Fruit fly (Drosophila melanogaster): ENCODE data around the gene CG17991.

CG17991 gene

dm6 chr3R:27288202-27289135, 47.4 kb downstream of the CG17991 start, which contains the start of the genes bigmax and Hmu (continued):
- TF ChIP-seq scrt (GFP tag; optimal IDR thresholded peaks at IDR 0.05), result peak; percentile 72
- no peak for TF ChIP-seq CG6254 (GFP tag; optimal IDR thresholded peaks at IDR 0.05)
- peak; percentile 31 for TF ChIP-seq CG11398 (GFP tag; optimal IDR thresholded peaks at IDR 0.05)
- peak; percentile 73 for TF ChIP-seq ewg (GFP tag; optimal IDR thresholded peaks at IDR 0.05)
- peak; percentile 74 for TF ChIP-seq CG8388 (GFP tag; optimal IDR thresholded peaks at IDR 0.05)
- peak; percentile 83 for TF ChIP-seq luna (GFP tag; optimal IDR thresholded peaks at IDR 0.05)
- peak; percentile 75 for TF ChIP-seq H15 (GFP tag; IDR thresholded peaks at IDR 0.05)
- TF ChIP-seq eve (GFP tag; optimal IDR thresholded peaks at IDR 0.05), result no peak
- TF ChIP-seq p53 (GFP tag; optimal IDR thresholded peaks at IDR 0.05), result peak; percentile 60
- TF ChIP-seq CG13775 (GFP tag; optimal IDR thresholded peaks at IDR 0.05), result peak; percentile 86
- peak; percentile 86 for TF ChIP-seq CG11456 (GFP tag; IDR thresholded peaks at IDR 0.05)
- TF ChIP-seq sens-2 (GFP tag; IDR thresholded peaks at IDR 0.05), result 0 out of 2 replicates have a peak, but pooled peaks have one; percentile 21
- TF ChIP-seq CG13624 (GFP tag; optimal IDR thresholded peaks at IDR 0.05), result peak; percentile 97
- peak; percentile 67 for TF ChIP-seq CG31441 (GFP tag; IDR thresholded peaks at IDR 0.05)

DNA sequence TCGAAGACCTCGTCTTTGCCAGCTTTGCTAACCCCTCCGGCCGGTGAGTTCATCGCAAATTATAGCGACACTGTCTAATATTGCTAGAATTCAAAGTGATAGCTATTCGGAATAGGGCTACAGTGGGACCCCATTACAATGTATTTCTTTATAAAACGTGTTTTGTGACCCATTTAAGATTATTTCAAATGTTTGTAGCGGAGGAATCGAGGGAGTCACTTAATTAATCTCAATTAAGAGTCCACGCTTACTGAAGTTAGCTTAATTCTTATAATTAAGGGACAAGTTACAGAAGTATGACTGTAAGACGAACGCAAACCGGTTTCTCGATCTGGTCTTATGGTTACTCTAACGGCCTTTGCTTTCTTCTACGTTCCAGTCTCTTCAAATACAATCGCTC, 48.6 kb downstream of the CG17991 start:
- peak; percentile 93 for TF ChIP-seq Med (GFP tag)
- peak; percentile 61 for TF ChIP-seq CG3281 (GFP tag; optimal IDR thresholded peaks at IDR 0.05)
- TF ChIP-seq CG33557 (GFP tag; optimal IDR thresholded peaks at IDR 0.05), result peak; percentile 8
- TF ChIP-seq oc (tag; optimal IDR thresholded peaks at IDR 0.05), result peak; percentile 2
- TF ChIP-seq CG17829 (tag; optimal IDR thresholded peaks at IDR 0.05), result peak; percentile 28
- peak; percentile 47 for TF ChIP-seq PHDP (tag; optimal IDR thresholded peaks at IDR 0.05)
- no peak for TF ChIP-seq CG43689 (GFP tag; IDR thresholded peaks at IDR 0.05)
- TF ChIP-seq Taf1 (GFP tag; IDR thresholded peaks at IDR 0.05), result 0 out of 2 replicates have a peak, but pooled peaks have one; percentile 29
- TF ChIP-seq bab2 (GFP tag; optimal IDR thresholded peaks at IDR 0.05), result peak; percentile 40
- TF ChIP-seq CG10321 (GFP tag; IDR thresholded peaks at IDR 0.05), result no peak
- TF ChIP-seq sob (GFP tag; IDR thresholded peaks at IDR 0.05), result peak; percentile 51
- peak; percentile 13 for TF ChIP-seq schlank (tag; optimal IDR thresholded peaks at IDR 0.05)
- no peak for TF ChIP-seq GATAe (GFP tag; conservative IDR thresholded peaks at IDR 0.05)
- TF ChIP-seq row (GFP tag; IDR thresholded peaks at IDR 0.05), result peak; percentile 77
- TF ChIP-seq CG4424 (GFP tag; optimal IDR thresholded peaks at IDR 0.05), result peak; percentile 14
- TF ChIP-seq zfh1 (GFP tag; IDR thresholded peaks at IDR 0.05), result peak; percentile 62; the same call in 1 of the 3 replicates
- TF ChIP-seq ci (GFP tag; IDR thresholded peaks at IDR 0.05), result 0 out of 3 replicates have a peak, but pooled peaks have one; percentile 8
- peak; percentile 76 for TF ChIP-seq CG9932 (GFP tag; IDR thresholded peaks at IDR 0.05)
- TF ChIP-seq CG13894 (tag; optimal IDR thresholded peaks at IDR 0.05), result peak; percentile 54
- TF ChIP-seq MBD-R2 (GFP tag; IDR thresholded peaks at IDR 0.05), result peak; percentile 34; the same call in 1 of the 2 replicates
- TF ChIP-seq CG17361 (GFP tag; IDR thresholded peaks at IDR 0.05), result 0 out of 3 replicates have a peak, but pooled peaks have one; percentile 28
- TF ChIP-seq CG30431 (GFP tag; optimal IDR thresholded peaks at IDR 0.05), result peak; percentile 19
- TF ChIP-seq az2 (GFP tag; optimal IDR thresholded peaks at IDR 0.05), result peak; percentile 34
- peak; percentile 51 for TF ChIP-seq CG15696 (tag; optimal IDR thresholded peaks at IDR 0.05)
- TF ChIP-seq bcd (GFP tag; optimal IDR thresholded peaks at IDR 0.05), result peak; percentile 49
- TF ChIP-seq CG4854 (GFP tag; optimal IDR thresholded peaks at IDR 0.05), result no peak
- 0 out of 2 replicates have a peak, but pooled peaks have one; percentile 19 for TF ChIP-seq E2f1 (GFP tag; IDR thresholded peaks at IDR 0.05)
- peak; percentile 44 for TF ChIP-seq Dip3 (GFP tag; optimal IDR thresholded peaks at IDR 0.05)
- TF ChIP-seq sens (GFP tag), result peak; percentile 91
- TF ChIP-seq CG15073 (GFP tag; optimal IDR thresholded peaks at IDR 0.05), result no peak
- TF ChIP-seq HLH4C (GFP tag; IDR thresholded peaks at IDR 0.05; ENCODE audit: partially characterized antibody), result no peak
- peak; percentile 25 for TF ChIP-seq Ssrp (tag; optimal IDR thresholded peaks at IDR 0.05)
- peak; percentile 61 for TF ChIP-seq zfh2 (GFP tag; optimal IDR thresholded peaks at IDR 0.05)
- TF ChIP-seq CG11723 (GFP tag; optimal IDR thresholded peaks at IDR 0.05), result peak; percentile 11
